Fruit fly (Drosophila melanogaster) whole organism, embryonic: Measurements from ENCODE around the gene Polr2I.

Experiments used
- Asciz ChIP-seq: fragments of 200-800 bp; sonication (Bioruptor generic); optimal IDR thresholded peaks from 2 replicates; lab custom pipeline; 2017; ENCODE audit warnings: missing biosample characterization, mild to moderate bottlenecking, missing genetic modification characterization, missing genetic modification reagents
- CG11085 ChIP-seq: fragments of 200-800 bp; sonication (Bioruptor generic); IDR thresholded peaks from 2 replicates; pipeline ENCODE4 v1.3.6; 2022; ENCODE audit warnings: missing biosample characterization, missing genetic modification characterization
- CG11723 ChIP-seq: fragments of 200-800 bp; sonication (Bioruptor generic); optimal IDR thresholded peaks from 2 replicates; lab custom pipeline; 2017; ENCODE audit warnings: missing biosample characterization, mild to moderate bottlenecking, missing genetic modification characterization
- CG12104 ChIP-seq: fragments of 200-800 bp; sonication (Bioruptor generic); optimal IDR thresholded peaks from 3 replicates; lab custom pipeline; 2016; ENCODE audit warnings: missing biosample characterization, missing genetic modification characterization
- CG12219 ChIP-seq: fragments of 200-800 bp; sonication (Bioruptor generic); optimal IDR thresholded peaks from 3 replicates; lab custom pipeline; 2018; ENCODE audit warnings: missing biosample characterization, mild to moderate bottlenecking, missing genetic modification characterization
- CG12659 ChIP-seq: fragments of 200-800 bp; sonication (Bioruptor generic); optimal IDR thresholded peaks from 3 replicates; lab custom pipeline; 2017; ENCODE audit warnings: mild to moderate bottlenecking, missing biosample characterization, missing genetic modification reagents, missing genetic modification characterization
- CG13296 ChIP-seq: fragments of 200-800 bp; sonication (Bioruptor generic); optimal IDR thresholded peaks from 3 replicates; lab custom pipeline; 2018; ENCODE audit warnings: missing biosample characterization, mild to moderate bottlenecking, missing genetic modification characterization
- CG13624 ChIP-seq: fragments of 200-800 bp; sonication (Bioruptor generic); optimal IDR thresholded peaks from 2 replicates; lab custom pipeline; 2016; ENCODE audit warnings: missing biosample characterization, missing genetic modification characterization
- CG16815 ChIP-seq: fragments of 200-800 bp; sonication (Bioruptor generic); optimal IDR thresholded peaks from 3 replicates; lab custom pipeline; 2017; ENCODE audit warnings: missing biosample characterization, mild to moderate bottlenecking, missing genetic modification characterization
- CG17829 ChIP-seq: fragments of 200-800 bp; optimal IDR thresholded peaks from 2 replicates; lab custom pipeline; 2019; ENCODE audit warnings: missing biosample characterization, mild to moderate bottlenecking, missing genetic modification characterization, moderate library complexity
- CG18619 ChIP-seq: fragments of 200-800 bp; sonication (Bioruptor generic); optimal IDR thresholded peaks from 3 replicates; lab custom pipeline; 2017; ENCODE audit warnings: missing biosample characterization, mild to moderate bottlenecking, missing genetic modification characterization
- CG3163 ChIP-seq: fragments of 200-800 bp; sonication (Bioruptor generic); optimal IDR thresholded peaks from 3 replicates; lab custom pipeline; 2016; ENCODE audit warnings: missing biosample characterization, missing genetic modification characterization
- CG32767 ChIP-seq: fragments of 200-800 bp; sonication (Bioruptor generic); IDR thresholded peaks from 2 replicates; pipeline ENCODE4 v1.3.6; 2022; ENCODE audit warnings: missing biosample characterization, missing genetic modification characterization
- CG3847 ChIP-seq: fragments of 200-800 bp; sonication (Bioruptor generic); IDR thresholded peaks from 2 replicates; pipeline ENCODE4 v1.3.6; 2022; ENCODE audit warnings: missing biosample characterization, missing genetic modification characterization
- CG5245 ChIP-seq: fragments of 200-800 bp; sonication (Bioruptor generic); optimal IDR thresholded peaks from 3 replicates; lab custom pipeline; 2016; ENCODE audit warnings: missing biosample characterization, missing genetic modification characterization
- CG8944 ChIP-seq: fragments of 200-800 bp; sonication (Bioruptor generic); optimal IDR thresholded peaks from 3 replicates; lab custom pipeline; 2016; ENCODE audit warnings: missing biosample characterization, missing genetic modification characterization
- CG9797 ChIP-seq: fragments of 200-800 bp; sonication (Bioruptor generic); optimal IDR thresholded peaks from 3 replicates; lab custom pipeline; 2018; ENCODE audit warnings: missing biosample characterization, mild to moderate bottlenecking, missing genetic modification characterization
- Chrac-16 ChIP-seq: fragments of 200-800 bp; sonication (Bioruptor generic); optimal IDR thresholded peaks from 3 replicates; lab custom pipeline; 2016; ENCODE audit warnings: missing biosample characterization, missing genetic modification characterization
- CrebB ChIP-seq: fragments of 200-800 bp; sonication (Bioruptor generic); optimal IDR thresholded peaks from 3 replicates; lab custom pipeline; 2018; ENCODE audit warnings: missing biosample characterization, mild to moderate bottlenecking, missing genetic modification characterization
- Dfd ChIP-seq, 2 experiments: fragments of >200 bp; optimal IDR thresholded peaks; 2 replicates each; lab custom pipeline; 2017; ENCODE audit warnings: missing biosample characterization in 2 of 2, missing genetic modification characterization in 2 of 2
- Doc3 ChIP-seq: fragments of 200-800 bp; sonication (Bioruptor generic); IDR thresholded peaks from 3 replicates; pipeline ENCODE4 v1.3.6; 2022; ENCODE audit warnings: missing biosample characterization, missing genetic modification characterization; ENCODE audit not compliant: partially characterized antibody
- Ets97D ChIP-seq: fragments of 200-800 bp; sonication (Bioruptor generic); optimal IDR thresholded peaks from 3 replicates; lab custom pipeline; 2016; ENCODE audit warnings: missing biosample characterization, missing genetic modification characterization
- HLH4C ChIP-seq: fragments of 200-800 bp; sonication (Bioruptor generic); IDR thresholded peaks from 3 replicates; pipeline ENCODE4 v1.3.6; 2022; ENCODE audit warnings: missing biosample characterization, missing genetic modification characterization; ENCODE audit not compliant: partially characterized antibody
- Hey ChIP-seq: fragments of 200-800 bp; sonication (Bioruptor generic); optimal IDR thresholded peaks from 3 replicates; lab custom pipeline; 2018; ENCODE audit warnings: missing biosample characterization, mild to moderate bottlenecking, missing genetic modification characterization
- Hr39 ChIP-seq: fragments of >200 bp; optimal IDR thresholded peaks from 2 replicates; lab custom pipeline; 2017
- Hsf ChIP-seq: fragments of 200-800 bp; sonication (Bioruptor generic); optimal IDR thresholded peaks from 3 replicates; lab custom pipeline; 2016; ENCODE audit warnings: missing biosample characterization, missing genetic modification characterization
- MESR4 ChIP-seq: fragments of 200-800 bp; sonication (Bioruptor generic); optimal IDR thresholded peaks from 2 replicates; lab custom pipeline; 2018; ENCODE audit warnings: missing biosample characterization, mild to moderate bottlenecking, missing genetic modification characterization, moderate library complexity
- Mrtf ChIP-seq: fragments of 200-800 bp; sonication (Bioruptor generic); IDR thresholded peaks from 3 replicates; pipeline ENCODE4 v1.3.6; 2022; ENCODE audit warnings: missing biosample characterization, missing genetic modification characterization
- NC2α ChIP-seq: fragments of 200-800 bp; sonication (Bioruptor generic); optimal IDR thresholded peaks from 2 replicates; lab custom pipeline; 2016; ENCODE audit warnings: missing biosample characterization, missing genetic modification characterization
- Nf-YA ChIP-seq: fragments of 200-800 bp; sonication (Bioruptor generic); IDR thresholded peaks from 2 replicates; pipeline ENCODE4 v1.3.6; 2022; ENCODE audit warnings: missing biosample characterization, missing genetic modification characterization
- Nf-YB ChIP-seq: fragments of 200-800 bp; sonication (Bioruptor generic); optimal IDR thresholded peaks from 3 replicates; lab custom pipeline; 2019; ENCODE audit warnings: missing biosample characterization, mild to moderate bottlenecking, missing genetic modification characterization, moderate library complexity
- NfI ChIP-seq: fragments of 200-800 bp; sonication (Bioruptor generic); optimal IDR thresholded peaks from 3 replicates; lab custom pipeline; 2018; ENCODE audit warnings: missing biosample characterization, mild to moderate bottlenecking, missing genetic modification characterization, moderate library complexity
- bigmax ChIP-seq: fragments of 200-800 bp; sonication (Bioruptor generic); optimal IDR thresholded peaks from 2 replicates; lab custom pipeline; 2018; ENCODE audit warnings: missing biosample characterization, mild to moderate bottlenecking, missing genetic modification characterization
- chif ChIP-seq, 2 experiments: fragments of 200-800 bp; sonication (Bioruptor generic); optimal IDR thresholded peaks; 3 replicates each; lab custom pipeline; 2016; ENCODE audit warnings: missing biosample characterization in 2 of 2, missing genetic modification characterization in 2 of 2
- dati ChIP-seq: fragments of 200-800 bp; sonication (Bioruptor generic); IDR thresholded peaks from 2 replicates; pipeline ENCODE4 v1.3.6; 2022; ENCODE audit warnings: missing biosample characterization, missing genetic modification characterization
- dm ChIP-seq: fragments of 200-800 bp; sonication (Bioruptor generic); optimal IDR thresholded peaks from 3 replicates; lab custom pipeline; 2016; ENCODE audit warnings: missing biosample characterization, missing genetic modification characterization
- eyg ChIP-seq: fragments of 200-800 bp; sonication (Bioruptor generic); optimal IDR thresholded peaks from 3 replicates; lab custom pipeline; 2016; ENCODE audit warnings: missing biosample characterization, missing genetic modification characterization
- gem ChIP-seq: fragments of 200-800 bp; sonication (Bioruptor generic); optimal IDR thresholded peaks from 2 replicates; lab custom pipeline; 2019; ENCODE audit warnings: missing biosample characterization, mild to moderate bottlenecking, missing genetic modification characterization, moderate library complexity
- gsb ChIP-seq: fragments of 200-800 bp; sonication (Bioruptor generic); IDR thresholded peaks from 2 replicates; pipeline ENCODE4 v1.3.6; 2022; ENCODE audit warnings: missing biosample characterization, missing genetic modification characterization
- jing ChIP-seq: fragments of 200-800 bp; sonication (Bioruptor generic); optimal IDR thresholded peaks from 2 replicates; lab custom pipeline; 2018; ENCODE audit warnings: missing biosample characterization, mild to moderate bottlenecking, missing genetic modification characterization
- klu ChIP-seq: fragments of 200-800 bp; sonication (Bioruptor generic); IDR thresholded peaks from 2 replicates; pipeline ENCODE4 v1.3.6; 2022; ENCODE audit warnings: missing biosample characterization, missing genetic modification characterization
- kni ChIP-seq: fragments of 200-800 bp; sonication (Bioruptor generic); optimal IDR thresholded peaks from 3 replicates; lab custom pipeline; 2017; ENCODE audit warnings: mild to moderate bottlenecking, missing biosample characterization, missing genetic modification reagents, missing genetic modification characterization
- nau ChIP-seq: fragments of 200-800 bp; sonication (Bioruptor generic); optimal IDR thresholded peaks from 3 replicates; lab custom pipeline; 2017; ENCODE audit warnings: missing biosample characterization, mild to moderate bottlenecking, missing genetic modification characterization, missing genetic modification reagents
- p53 ChIP-seq: fragments of 200-800 bp; sonication (Bioruptor generic); optimal IDR thresholded peaks from 2 replicates; lab custom pipeline; 2016; ENCODE audit warnings: missing biosample characterization, missing genetic modification characterization
- phol ChIP-seq: fragments of 200-800 bp; sonication (Bioruptor generic); optimal IDR thresholded peaks from 3 replicates; lab custom pipeline; 2018; ENCODE audit warnings: missing biosample characterization, mild to moderate bottlenecking, missing genetic modification characterization, moderate library complexity
- prd ChIP-seq, 3 experiments: fragments of >200 bp in 2 of 3; fragments of 200-800 bp in 1 of 3; sonication (Bioruptor generic) in 1 of 3; optimal IDR thresholded peaks in 2 of 3; IDR thresholded peaks in 1 of 3; 2 replicates in 2 of 3; 3 replicates in 1 of 3; pipeline versions ENCODE4 v1.3.6 to Lab custom; 2017 to 2022; ENCODE audit warnings: missing biosample characterization in 1 of 3, missing genetic modification characterization in 1 of 3
- rib ChIP-seq: fragments of 200-800 bp; sonication (Bioruptor generic); IDR thresholded peaks from 2 replicates; pipeline ENCODE4 v1.3.6; 2022; ENCODE audit warnings: missing biosample characterization, missing genetic modification characterization
- ro ChIP-seq: fragments of 200-800 bp; sonication (Bioruptor generic); IDR thresholded peaks from 2 replicates; pipeline ENCODE4 v1.3.6; 2022; ENCODE audit warnings: missing biosample characterization, missing genetic modification characterization
- tio ChIP-seq: fragments of 200-800 bp; sonication (Bioruptor generic); optimal IDR thresholded peaks from 2 replicates; lab custom pipeline; 2017; ENCODE audit warnings: missing biosample characterization, missing genetic modification characterization, inconsistent platforms
- unc-4 ChIP-seq: fragments of 200-800 bp; sonication (Bioruptor generic); IDR thresholded peaks from 2 replicates; pipeline ENCODE4 v1.3.6; 2022; ENCODE audit warnings: missing biosample characterization, missing genetic modification characterization; ENCODE audit not compliant: partially characterized antibody
- wdn ChIP-seq: fragments of 200-800 bp; sonication (Bioruptor generic); IDR thresholded peaks from 2 replicates; pipeline ENCODE4 v1.3.6; 2022; ENCODE audit warnings: missing biosample characterization, missing genetic modification characterization

Polr2I gene

dm6 chr3R:14283042-14283626 is 25.8 kb upstream of the Polr2I start (continued):
- TF ChIP-seq CG5245 (no peak), CG13624 (GFP tag; lab: Kevin White, UChicago) (peak; percentile 54), p53 (no peak), Chrac-16 (peak; percentile 13), prd (optimal IDR thresholded peaks at IDR 0.05; lab: Kevin White, UChicago) (no peak), prd (GFP tag; IDR thresholded peaks at IDR 0.05; lab: Robert Waterston, UW) (no peak), Mrtf (GFP tag; lab: Robert Waterston, UW) (no peak), CG13296 (no peak), CG9797 (GFP tag; lab: Kevin White, UChicago) (no peak), dati (GFP tag; lab: Robert Waterston, UW) (no peak), MESR4 (GFP tag; lab: Kevin White, UChicago) (no peak), phol (peak; percentile 34), CG16815 (peak; percentile 10), unc-4 (GFP tag; lab: Robert Waterston, UW) (no peak), CG3847 (GFP tag; lab: Robert Waterston, UW) (no peak), CG8944 (peak; percentile 31), Dfd (GFP tag; optimal IDR thresholded peaks at IDR 0.05; lab: Kevin White, UChicago) (no peak), ro (GFP tag; lab: Robert Waterston, UW) (no peak), Nf-YB (GFP tag; lab: Kevin White, UChicago) (no peak), nau (no peak), CrebB (no peak), gsb (GFP tag; lab: Robert Waterston, UW) (no peak), CG3163 (GFP tag; lab: Kevin White, UChicago) (no peak), CG12659 (GFP tag; lab: Kevin White, UChicago) (no peak), CG32767 (GFP tag; lab: Robert Waterston, UW) (no peak), CG12104 (GFP tag; lab: Kevin White, UChicago) (no peak), Hr39 (lab: Kevin White, UChicago) (no peak), CG18619 (GFP tag; lab: Kevin White, UChicago) (peak; percentile 55), CG11723 (GFP tag; lab: Kevin White, UChicago) (no peak), Nf-YA (no peak), dm (no peak), CG17829 (tag; lab: Kevin White, UChicago) (no peak), tio (GFP tag; lab: Kevin White, UChicago) (peak; percentile 67), Hsf (GFP tag; lab: Kevin White, UChicago) (peak; percentile 72), klu (GFP tag; lab: Robert Waterston, UW) (no peak), wdn (GFP tag; lab: Robert Waterston, UW) (no peak), eyg (no peak), gem (peak; percentile 71), HLH4C (GFP tag; lab: Robert Waterston, UW) (no peak), kni (GFP tag; lab: Kevin White, UChicago) (no peak), CG12219 (GFP tag; lab: Kevin White, UChicago) (no peak), bigmax (GFP tag; lab: Kevin White, UChicago) (no peak), NC2α (GFP tag; lab: Kevin White, UChicago) (no peak), Ets97D (GFP tag; lab: Kevin White, UChicago) (no peak), Doc3 (GFP tag; lab: Robert Waterston, UW) (no peak), Hey (tag; lab: Kevin White, UChicago) (no peak), chif (GFP tag; optimal IDR thresholded peaks at IDR 0.05; lab: Kevin White, UChicago) (peak in 1 of 2 experiments; percentile 37), jing (GFP tag; lab: Kevin White, UChicago) (peak; percentile 43), NfI (GFP tag; lab: Kevin White, UChicago) (peak; percentile 19), rib (no peak), CG11085 (GFP tag; lab: Robert Waterston, UW) (no peak), Asciz (no peak)
